Worm (Caenorhabditis elegans): Measurements from ENCODE around the gene abhd-5.2.

abhd-5.2 gene

ce11 chrV:4894971-4895370 lies 50.5 kb downstream of the abhd-5.2 start, which contains the start of gene ugt-11:
Gene ugt-11, minus strand, starts transcription at chrV:4895071.
- TF ChIP-seq efl-3 (GFP tag; optimal IDR thresholded peaks at IDR 0.05) (no peak), unc-86 (tag; optimal IDR thresholded peaks at IDR 0.05) (no peak), nhr-85 (tag) (no peak), pag-3 (tag; optimal IDR thresholded peaks at IDR 0.05; ENCODE audit: borderline replicate concordance, insufficient read depth) (no peak), tbx-2 (tag; optimal IDR thresholded peaks at IDR 0.05) (no peak), snu-23 (GFP tag; optimal IDR thresholded peaks at IDR 0.05) (no peak), blmp-1 (tag; optimal IDR thresholded peaks at IDR 0.05) (no peak), fos-1 (tag; optimal IDR thresholded peaks at IDR 0.05) (no peak), nhr-28 (tag; optimal IDR thresholded peaks at IDR 0.05) (no peak), grh-1 (GFP tag; IDR thresholded peaks at IDR 0.05) (no peak), C16A3.4 (tag; optimal IDR thresholded peaks at IDR 0.05) (no peak), lin-35 (GFP tag; optimal IDR thresholded peaks at IDR 0.05) (no peak), egl-27 (tag; optimal IDR thresholded peaks at IDR 0.05) (no peak), ets-5 (GFP tag; IDR thresholded peaks at IDR 0.05) (no peak)

- TF ChIP-seq snpc-4 (tag; optimal IDR thresholded peaks at IDR 0.05) (no peak), dpl-1 (GFP tag; optimal IDR thresholded peaks at IDR 0.05) (no peak), zip-4 (GFP tag; optimal IDR thresholded peaks at IDR 0.05) (no peak), ceh-90 (tag; optimal IDR thresholded peaks at IDR 0.05) (no peak), fos-1 (tag; optimal IDR thresholded peaks at IDR 0.05) (no peak), nhr-12 (tag; optimal IDR thresholded peaks at IDR 0.05) (no peak), hlh-17 (GFP tag; optimal IDR thresholded peaks at IDR 0.05; ENCODE audit: borderline replicate concordance) (no peak), skn-1 (tag; optimal IDR thresholded peaks at IDR 0.05) (no peak), nhr-85 (tag) (peak; percentile 84), ets-5 (GFP tag; IDR thresholded peaks at IDR 0.05) (no peak), fkh-4 (tag; optimal IDR thresholded peaks at IDR 0.05; ENCODE audit: borderline replicate concordance) (no peak), fkh-10 (GFP tag; optimal IDR thresholded peaks at IDR 0.05) (no peak), unc-130 (tag; optimal IDR thresholded peaks at IDR 0.05) (no peak), ceh-82 (tag; optimal IDR thresholded peaks at IDR 0.05) (no peak), unc-98 (GFP tag; IDR thresholded peaks at IDR 0.05) (no peak), sup-37 (GFP tag; optimal IDR thresholded peaks at IDR 0.05) (no peak), sptf-1 (tag; optimal IDR thresholded peaks at IDR 0.05) (no peak), grh-1 (GFP tag; IDR thresholded peaks at IDR 0.05) (no peak), efl-1 (optimal IDR thresholded peaks at IDR 0.05) (no peak), efl-1 (GFP tag; optimal IDR thresholded peaks at IDR 0.05 in 1 of 2) (peak in 1 of 2 experiments; percentile 32), lsy-2 (tag; optimal IDR thresholded peaks at IDR 0.05) (no peak), elt-3 (tag; optimal IDR thresholded peaks at IDR 0.05) (peak in 3 of 6 experiments; percentile 58 to 84 (median 61)), nhr-11 (tag; optimal IDR thresholded peaks at IDR 0.05) (no peak), C16A3.4 (tag; optimal IDR thresholded peaks at IDR 0.05) (no peak), sox-4 (tag; optimal IDR thresholded peaks at IDR 0.05) (no peak), nhr-77 (tag; optimal IDR thresholded peaks at IDR 0.05) (peak; percentile 22), mef-2 (tag; optimal IDR thresholded peaks at IDR 0.05) (no peak), ama-1 (optimal IDR thresholded peaks at IDR 0.05) (no peak), lin-39 (tag; optimal IDR thresholded peaks at IDR 0.05) (no peak), tbx-2 (tag; optimal IDR thresholded peaks at IDR 0.05) (peak; percentile 41), nhr-237 (tag; optimal IDR thresholded peaks at IDR 0.05) (no peak), ztf-11 (tag; optimal IDR thresholded peaks at IDR 0.05) (no peak), hlh-4 (tag; optimal IDR thresholded peaks at IDR 0.05) (no peak), hpl-2 (GFP tag; optimal IDR thresholded peaks at IDR 0.05) (no peak), nhr-76 (tag; optimal IDR thresholded peaks at IDR 0.05) (peak; percentile 77), ceh-88 (GFP tag; IDR thresholded peaks at IDR 0.05) (no peak), aha-1 (tag; optimal IDR thresholded peaks at IDR 0.05) (no peak), mep-1 (tag; optimal IDR thresholded peaks at IDR 0.05) (no peak), nhr-47 (tag; optimal IDR thresholded peaks at IDR 0.05) (no peak), irx-1 (tag; optimal IDR thresholded peaks at IDR 0.05) (no peak), lin-35 (GFP tag; optimal IDR thresholded peaks at IDR 0.05) (peak in 1 of 2 experiments; percentile 7), unc-30 (tag; optimal IDR thresholded peaks at IDR 0.05) (no peak), nhr-90 (tag; optimal IDR thresholded peaks at IDR 0.05; ENCODE audit: poor library complexity) (peak; percentile 39), vab-15 (tag; optimal IDR thresholded peaks at IDR 0.05) (no peak), unc-86 (tag; optimal IDR thresholded peaks at IDR 0.05) (no peak), F16B12.6 (tag; optimal IDR thresholded peaks at IDR 0.05) (no peak)
These were observed 51.3 kb downstream of the abhd-5.2 start, which contains the start of gene ugt-9 for ce11 chrV:4895744-4896143. Gene ugt-9, plus strand, starts transcription at chrV:4896048.

Data from whole organism, L1 larva.